Worm (Caenorhabditis elegans) whole organism, L4/young adult: ENCODE results near the gene pals-26.

Source experiments
- W03F9.2 ChIP-seq: fragments of 150-350 bp; optimal IDR thresholded peaks from 2 replicates; lab custom pipeline; 2014; ENCODE audit warnings: missing biosample characterization, missing genetic modification characterization
- dao-5 ChIP-seq: sonication (generic microtip); optimal IDR thresholded peaks from 2 replicates; lab custom pipeline; 2016; ENCODE audit warnings: missing genotype, missing genetic modification characterization, moderate library complexity, missing compliant biosample characterization
- him-1 ChIP-seq: sonication (generic microtip); optimal IDR thresholded peaks from 2 replicates; lab custom pipeline; 2016; ENCODE audit warnings: missing genotype, missing genetic modification reagents, missing genetic modification characterization, missing compliant biosample characterization

pals-26 gene

DNA sequence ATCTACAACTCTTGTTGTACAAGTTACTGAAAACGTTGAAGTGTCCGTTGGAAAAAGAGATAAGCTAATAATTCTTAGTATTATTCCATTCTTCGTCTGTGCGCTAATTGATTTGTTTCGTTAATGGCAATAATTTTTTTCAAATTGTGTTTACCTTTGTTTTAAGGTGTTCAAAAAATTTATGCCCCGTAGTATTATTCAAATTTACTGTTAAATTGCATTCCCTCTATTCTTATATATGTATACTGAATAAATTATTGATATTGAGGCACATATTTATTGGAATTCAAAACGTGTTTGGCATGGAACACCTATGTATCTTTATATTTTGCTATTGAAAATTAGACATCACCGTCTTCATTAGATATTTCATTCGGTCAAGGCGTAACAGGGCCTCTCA, at the start of gene pals-26:
TSS of gene pals-26 (plus strand) at position 301 of the 400 bp plus-strand sequence.
- TF ChIP-seq dao-5 (tag; lab: Kevin White, UChicago) = no peak
- TF ChIP-seq him-1 = no peak
- no peak for TF ChIP-seq W03F9.2 (tag; lab: Kevin White, UChicago)

ce11 chrIII:4328208-4328987, 46.6 kb upstream of the pals-26 start:
- no peak for TF ChIP-seq him-1
- no peak for TF ChIP-seq W03F9.2 (tag; lab: Kevin White, UChicago)
- no peak for TF ChIP-seq dao-5 (tag; lab: Kevin White, UChicago)

DNA sequence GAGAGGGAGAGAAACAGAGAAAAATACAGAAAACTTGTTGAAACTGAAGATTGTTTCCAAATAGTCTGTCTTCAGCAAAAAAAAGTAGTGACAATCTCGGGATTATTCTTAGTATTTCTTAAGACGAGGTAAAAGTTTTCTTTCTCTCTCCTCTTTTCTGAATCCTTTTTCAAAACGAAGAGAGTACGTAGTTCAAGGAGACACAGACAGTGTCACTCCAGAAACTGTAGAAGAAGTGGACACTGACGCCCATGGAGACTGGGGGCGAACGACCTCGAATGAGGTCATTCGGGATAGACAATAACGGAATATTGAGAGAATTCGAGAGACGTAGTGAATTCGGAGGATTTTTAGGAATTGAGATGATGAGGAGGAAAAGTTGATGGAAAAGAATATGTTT, 44.0 kb upstream of the pals-26 start, which contains the start of gene gly-6:
TSS of gene gly-6 (minus strand) at position 245 of the 400 bp plus-strand sequence.
- no peak for TF ChIP-seq him-1
- TF ChIP-seq W03F9.2 (tag; lab: Kevin White, UChicago) = no peak
- no peak for TF ChIP-seq dao-5 (tag; lab: Kevin White, UChicago)

ce11 chrIII:4332543-4333042, 42.4 kb upstream of the pals-26 start, which contains the start of gene cdk-12:
Gene cdk-12, plus strand, starts transcription at chrIII:4332992.
- TF ChIP-seq W03F9.2 (tag; lab: Kevin White, UChicago) (peak; percentile 67), him-1 (no peak)

DNA sequence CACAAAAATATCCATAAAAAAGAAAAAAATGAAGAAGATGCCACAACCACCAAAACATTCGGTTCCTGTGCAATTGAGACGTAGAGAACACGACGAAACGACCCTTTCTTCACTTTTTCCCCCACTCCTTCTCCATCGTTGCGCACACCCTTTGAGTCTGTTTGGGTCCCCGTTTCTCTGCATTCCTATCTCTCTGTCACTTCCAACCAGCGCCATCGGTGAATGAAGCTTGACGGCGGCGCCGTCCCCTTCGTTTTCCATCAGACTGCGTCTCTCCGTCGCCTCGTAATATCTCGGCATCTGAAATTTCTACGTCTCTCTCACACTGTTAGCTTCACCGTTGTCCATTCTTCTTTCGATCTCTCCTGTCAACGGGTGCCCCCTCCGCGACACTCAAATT, 39.3 kb upstream of the pals-26 start:
- no peak for TF ChIP-seq dao-5 (tag; lab: Kevin White, UChicago)
- TF ChIP-seq W03F9.2 (tag; lab: Kevin White, UChicago) = peak; percentile 27

DNA sequence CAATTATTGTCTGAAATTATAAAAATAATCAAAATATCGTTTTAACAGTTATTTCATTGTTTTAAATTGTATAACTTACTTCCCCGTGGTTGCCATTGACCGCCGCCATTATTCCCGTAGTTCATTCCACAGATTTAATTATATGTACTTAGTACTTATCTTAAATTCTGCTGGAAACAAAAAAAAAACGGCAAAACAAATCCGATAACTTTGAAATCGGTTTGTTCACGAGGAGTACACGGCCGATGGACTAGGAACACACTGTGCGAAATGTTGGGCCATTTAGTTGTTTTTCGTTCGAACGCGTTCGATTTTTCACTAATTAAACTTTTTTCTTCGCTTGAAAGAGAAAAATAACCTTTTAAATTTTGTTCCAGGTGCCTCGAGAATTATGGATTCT, 31.9 kb upstream of the pals-26 start, which contains the start of the genes B0285.3 and lcmt-1:
TSS of gene B0285.3 (minus strand) at position 267 of the 400 bp plus-strand sequence.
TSS of gene lcmt-1 (plus strand) at position 377 of the 400 bp plus-strand sequence.
- TF ChIP-seq him-1 (no peak), dao-5 (tag; lab: Kevin White, UChicago) (no peak), W03F9.2 (tag; lab: Kevin White, UChicago) (peak; percentile 55)

DNA sequence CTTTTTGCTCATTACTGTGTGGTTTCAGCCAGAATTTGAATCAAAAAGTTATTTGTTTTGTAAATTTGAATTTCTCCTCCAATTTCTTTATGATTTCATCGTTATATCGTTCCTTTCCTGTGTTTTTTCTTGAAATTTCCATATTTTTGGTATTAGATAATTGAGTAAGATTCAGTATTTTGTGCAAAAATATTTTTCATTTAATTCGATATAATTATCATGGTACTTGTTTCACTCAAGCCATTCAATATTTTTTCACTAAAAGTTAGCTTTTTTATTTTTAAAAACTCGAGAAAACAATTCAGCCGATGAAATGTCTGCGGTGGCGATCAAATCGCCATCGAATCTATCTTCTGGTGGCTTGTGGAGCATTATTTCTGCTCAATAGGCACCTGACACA, 29.9 kb upstream of the pals-26 start, which contains the start of gene hse-5:
TSS of gene hse-5 (plus strand) at position 301 of the 400 bp plus-strand sequence.
- TF ChIP-seq him-1 = no peak
- TF ChIP-seq W03F9.2 (tag; lab: Kevin White, UChicago) = no peak
- TF ChIP-seq dao-5 (tag; lab: Kevin White, UChicago) = no peak

DNA sequence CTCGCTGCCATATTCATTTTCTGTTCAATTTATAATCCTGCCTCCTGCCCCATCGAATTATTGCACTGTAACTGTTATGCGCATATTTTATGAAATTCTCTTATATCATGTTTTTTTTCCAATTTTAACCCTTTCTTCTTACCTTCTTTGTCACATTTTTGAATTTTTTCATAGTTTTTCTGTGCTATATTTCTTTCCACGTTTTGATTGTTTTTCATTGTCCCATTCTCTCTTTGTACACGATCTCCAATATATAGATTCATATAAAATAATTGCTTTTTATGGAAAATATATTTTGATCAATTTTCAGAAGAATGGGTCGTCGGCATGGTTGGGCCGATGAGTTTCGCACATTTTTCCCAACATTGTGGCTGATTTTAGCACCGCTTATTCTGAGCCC, 25.2 kb upstream of the pals-26 start, which contains the start of gene B0285.6:
TSS of gene B0285.6 (plus strand) at position 301 of the 400 bp plus-strand sequence.
- TF ChIP-seq dao-5 (tag; lab: Kevin White, UChicago) (no peak), him-1 (no peak), W03F9.2 (tag; lab: Kevin White, UChicago) (no peak)

ce11 chrIII:4356384-4356783, 18.6 kb upstream of the pals-26 start, which contains the start of gene mnp-1:
Gene mnp-1, plus strand, starts transcription at chrIII:4356594.
- TF ChIP-seq him-1 (no peak), W03F9.2 (tag; lab: Kevin White, UChicago) (no peak), dao-5 (tag; lab: Kevin White, UChicago) (no peak)

ce11 chrIII:4357438-4357837, 17.5 kb upstream of the pals-26 start:
- no peak for TF ChIP-seq dao-5 (tag; lab: Kevin White, UChicago)
- TF ChIP-seq him-1 = no peak
- TF ChIP-seq W03F9.2 (tag; lab: Kevin White, UChicago) = no peak

- TF ChIP-seq dao-5 (tag; lab: Kevin White, UChicago) (no peak), him-1 (no peak), W03F9.2 (tag; lab: Kevin White, UChicago) (no peak)
Observed at ce11 chrIII:4358345-4358744, 16.6 kb upstream of the pals-26 start.

DNA sequence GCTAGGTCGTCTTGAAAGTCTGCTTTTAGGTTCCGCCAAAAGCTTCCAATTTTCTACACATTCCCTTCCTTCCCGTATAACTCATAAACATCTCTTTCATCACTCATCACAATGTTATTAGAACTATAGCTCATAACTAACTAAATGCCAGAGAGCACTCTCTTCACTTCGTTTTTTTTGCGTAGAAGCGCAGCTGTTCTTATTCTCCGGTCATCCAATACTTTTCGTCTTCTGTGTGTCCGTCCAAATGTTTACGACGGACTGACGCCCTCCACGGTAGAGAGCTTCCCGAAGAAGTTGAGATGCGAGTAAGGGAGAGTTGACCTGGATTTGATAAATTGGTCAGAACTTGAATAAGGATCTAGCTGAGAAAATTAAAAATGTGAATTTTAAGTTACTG, 15.7 kb upstream of the pals-26 start:
- TF ChIP-seq dao-5 (tag; lab: Kevin White, UChicago) = no peak
- no peak for TF ChIP-seq him-1
- no peak for TF ChIP-seq W03F9.2 (tag; lab: Kevin White, UChicago)

ce11 chrIII:4359900-4360299, 15.1 kb upstream of the pals-26 start:
- no peak for TF ChIP-seq W03F9.2 (tag; lab: Kevin White, UChicago)
- no peak for TF ChIP-seq dao-5 (tag; lab: Kevin White, UChicago)
- no peak for TF ChIP-seq him-1

- TF ChIP-seq W03F9.2 (tag; lab: Kevin White, UChicago) (no peak), him-1 (no peak), dao-5 (tag; lab: Kevin White, UChicago) (no peak)
Observed at ce11 chrIII:4362332-4362731, 12.6 kb upstream of the pals-26 start.
